Worm (Caenorhabditis elegans) whole organism, L1 larva: ENCODE data around the gene F47E1.4.
A peak's percentile ranks its signal among the peaks of the same experiment; 100 is the strongest.

Experiments
- C16A3.4 ChIP-seq: fragments of 150-350 bp; optimal IDR thresholded peaks from 2 replicates; lab custom pipeline; 2014; ENCODE audit warnings: missing biosample characterization, missing genetic modification characterization
- ama-1 ChIP-seq: fragments of 150-350 bp; optimal IDR thresholded peaks from 2 replicates; lab custom pipeline; 2014
- blmp-1 ChIP-seq: fragments of 150-350 bp; optimal IDR thresholded peaks from 2 replicates; lab custom pipeline; 2014; ENCODE audit warnings: missing biosample characterization, missing genetic modification characterization
- ceh-63 ChIP-seq: fragments of 200-800 bp; sonication (Bioruptor generic); optimal IDR thresholded peaks from 2 replicates; lab custom pipeline; 2018; ENCODE audit warnings: mild to moderate bottlenecking, missing genetic modification characterization, missing compliant biosample characterization
- efl-1 ChIP-seq, 4 experiments: fragments of 150-350 bp; optimal IDR thresholded peaks in 3 of 4; peaks in 1 of 4; 1 replicate in 1 of 4; 2 replicates in 3 of 4; lab custom pipeline; 2014; ENCODE audit warnings: missing biosample characterization in 2 of 4, missing genetic modification characterization in 2 of 4, missing genetic modification reagents in 2 of 4
- egl-13 ChIP-seq: sonication (generic microtip); optimal IDR thresholded peaks from 2 replicates; lab custom pipeline; 2016; ENCODE audit warnings: missing genotype, missing genetic modification reagents, missing genetic modification characterization, missing compliant biosample characterization
- elt-2 ChIP-seq: sonication (generic microtip); optimal IDR thresholded peaks from 2 replicates; lab custom pipeline; 2016; ENCODE audit warnings: missing genetic modification characterization, mild to moderate bottlenecking, inconsistent platforms, missing compliant biosample characterization, missing genetic modification reagents
- elt-3 ChIP-seq, 6 experiments: fragments of 150-350 bp in 1 of 6; sonication (generic microtip); optimal IDR thresholded peaks; 2 replicates each; lab custom pipeline; 2017 to 2018; ENCODE audit warnings: missing biosample characterization in 6 of 6, missing genetic modification characterization in 6 of 6, inconsistent platforms in 1 of 6
- fkh-10 ChIP-seq: sonication (generic microtip); optimal IDR thresholded peaks from 2 replicates; lab custom pipeline; 2017; ENCODE audit warnings: missing biosample characterization, missing genetic modification reagents, missing genetic modification characterization
- grh-1 ChIP-seq: fragments of 200-800 bp; sonication (Bioruptor generic); IDR thresholded peaks from 2 replicates; pipeline ENCODE4 v1.3.6; 2022; ENCODE audit warnings: missing genetic modification reagents, missing genetic modification characterization, missing compliant biosample characterization
- irx-1 ChIP-seq: sonication (generic microtip); optimal IDR thresholded peaks from 2 replicates; lab custom pipeline; 2016; ENCODE audit warnings: missing genetic modification characterization, missing compliant biosample characterization
- lin-13 ChIP-seq: fragments of 150-350 bp; optimal IDR thresholded peaks from 2 replicates; lab custom pipeline; 2014; ENCODE audit warnings: missing biosample characterization, missing genetic modification reagents, missing genetic modification characterization
- lin-14 ChIP-seq: fragments of 200-800 bp; sonication (Bioruptor generic); optimal IDR thresholded peaks from 2 replicates; lab custom pipeline; 2018; ENCODE audit warnings: mild to moderate bottlenecking, missing genetic modification characterization, moderate library complexity, missing compliant biosample characterization
- lir-3 ChIP-seq: sonication (generic microtip); optimal IDR thresholded peaks from 2 replicates; lab custom pipeline; 2016; ENCODE audit warnings: mild to moderate bottlenecking, missing genetic modification characterization, moderate library complexity, missing compliant biosample characterization; ENCODE audit not compliant: poor library complexity
- mdl-1 ChIP-seq, 2 experiments: fragments of 150-350 bp; optimal IDR thresholded peaks; 2 replicates each; lab custom pipeline; 2014 to 2017; ENCODE audit warnings: missing biosample characterization in 2 of 2, missing genetic modification characterization in 2 of 2, inconsistent platforms in 1 of 2
- nhr-12 ChIP-seq: sonication (generic microtip); optimal IDR thresholded peaks from 2 replicates; lab custom pipeline; 2017; ENCODE audit warnings: missing biosample characterization, missing genetic modification characterization
- nhr-77 ChIP-seq: fragments of 150-350 bp; optimal IDR thresholded peaks from 2 replicates; lab custom pipeline; 2014; ENCODE audit warnings: missing biosample characterization, missing genetic modification characterization
- nhr-85 ChIP-seq: sonication (generic microtip); peaks from one replicate; lab custom pipeline; 2016; ENCODE audit warnings: missing genetic modification characterization, inconsistent platforms, missing compliant biosample characterization
- pag-3 ChIP-seq: sonication (generic microtip); optimal IDR thresholded peaks from 2 replicates; lab custom pipeline; 2017; ENCODE audit warnings: missing genetic modification characterization, mild to moderate bottlenecking, missing compliant biosample characterization, antibody characterized with exemption, borderline replicate concordance; ENCODE audit not compliant: insufficient read depth
- pqm-1 ChIP-seq: sonication (generic microtip); optimal IDR thresholded peaks from 3 replicates; lab custom pipeline; 2017; ENCODE audit warnings: missing biosample characterization, missing genetic modification characterization
- snpc-4 ChIP-seq: fragments of 150-350 bp; optimal IDR thresholded peaks from 2 replicates; lab custom pipeline; 2014; ENCODE audit warnings: missing biosample characterization, missing genetic modification characterization
- snu-23 ChIP-seq: sonication (generic microtip); optimal IDR thresholded peaks from 2 replicates; lab custom pipeline; 2016; ENCODE audit warnings: missing genetic modification characterization, missing compliant biosample characterization
- swsn-7 ChIP-seq: sonication (generic microtip); optimal IDR thresholded peaks from 2 replicates; lab custom pipeline; 2016; ENCODE audit warnings: missing genetic modification characterization, missing compliant biosample characterization
- tbx-2 ChIP-seq: sonication (generic microtip); optimal IDR thresholded peaks from 2 replicates; lab custom pipeline; 2016; ENCODE audit warnings: missing genetic modification characterization, missing compliant biosample characterization
- unc-130 ChIP-seq: fragments of 150-350 bp; optimal IDR thresholded peaks from 2 replicates; lab custom pipeline; 2017; ENCODE audit warnings: missing biosample characterization, missing genetic modification characterization, inconsistent platforms
- unc-30 ChIP-seq: sonication (generic microtip); optimal IDR thresholded peaks from 2 replicates; lab custom pipeline; 2017; ENCODE audit warnings: missing biosample characterization, missing genetic modification characterization
- xbp-1 ChIP-seq: sonication (generic microtip); optimal IDR thresholded peaks from 2 replicates; lab custom pipeline; 2016; ENCODE audit warnings: missing genetic modification characterization, missing compliant biosample characterization
- zip-4 ChIP-seq: fragments of 200-800 bp; sonication (Bioruptor generic); optimal IDR thresholded peaks from 2 replicates; lab custom pipeline; 2018; ENCODE audit warnings: mild to moderate bottlenecking, missing genetic modification characterization, moderate library complexity, missing compliant biosample characterization
- ztf-11 ChIP-seq, 2 experiments: sonication (generic microtip); optimal IDR thresholded peaks; 2 replicates each; lab custom pipeline; 2016 to 2017; ENCODE audit warnings: missing genetic modification characterization in 2 of 2, missing biosample characterization in 1 of 2, missing compliant biosample characterization in 1 of 2

F47E1.4 gene

ce11 chrX:9036237-9036636 lies 26.4 kb upstream of the F47E1.4 start:
- peak; percentile 52 for TF ChIP-seq elt-2 (tag; lab: Kevin White, UChicago)
- no peak for TF ChIP-seq ceh-63 (GFP tag; lab: Kevin White, UChicago)
- TF ChIP-seq pqm-1 (tag; lab: Kevin White, UChicago), result no peak
- no peak for TF ChIP-seq blmp-1
- TF ChIP-seq nhr-77 (tag; lab: Kevin White, UChicago), result no peak
- no peak for TF ChIP-seq nhr-12 (tag; lab: Kevin White, UChicago)
- no peak for TF ChIP-seq mdl-1 (tag; optimal IDR thresholded peaks at IDR 0.05; lab: Kevin White, UChicago)
- no peak for TF ChIP-seq snpc-4 (tag; lab: Kevin White, UChicago)

DNA sequence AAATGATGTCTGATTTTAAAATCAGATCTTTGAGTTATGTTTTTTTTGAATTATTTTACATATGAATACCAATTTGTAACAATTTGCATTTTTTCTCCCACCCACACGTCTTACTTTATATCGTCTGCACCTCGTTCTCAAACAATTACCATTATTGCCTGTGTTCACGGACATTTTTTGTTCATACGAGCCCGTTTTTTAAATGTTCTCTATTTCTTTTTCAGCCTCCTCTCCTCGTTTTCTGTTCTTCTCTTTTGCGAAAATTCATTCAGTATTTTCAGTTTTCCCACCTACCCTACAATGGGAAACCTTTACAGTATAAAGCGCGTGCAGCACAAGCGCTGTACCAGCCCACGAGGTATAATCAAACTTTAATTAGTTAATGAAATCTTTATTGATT lies 16.7 kb upstream of the F47E1.4 start, which contains the start of gene prdm-14:
Gene prdm-14 (plus strand): TSS at position 301 of the 400 bp plus-strand sequence.
- no peak for TF ChIP-seq egl-13 (tag; lab: Kevin White, UChicago)
- TF ChIP-seq tbx-2, result no peak
- TF ChIP-seq efl-1 (optimal IDR thresholded peaks at IDR 0.05; lab: Kevin White, UChicago), result no peak
- TF ChIP-seq efl-1 (GFP tag; optimal IDR thresholded peaks at IDR 0.05 in 1 of 2; lab: Kevin White, UChicago), result peak in 1 of 2 experiments; percentile 9

- TF ChIP-seq zip-4 (GFP tag; lab: Kevin White, UChicago) (no peak), ama-1 (lab: Kevin White, UChicago) (no peak), grh-1 (GFP tag; lab: Robert Waterston, UW) (no peak), swsn-7 (no peak), unc-130 (tag; lab: Kevin White, UChicago) (no peak), fkh-10 (GFP tag; lab: Kevin White, UChicago) (no peak), ztf-11 (tag; optimal IDR thresholded peaks at IDR 0.05; lab: Kevin White, UChicago) (no peak)
Observed at ce11 chrX:9048657-9049056, 14.0 kb upstream of the F47E1.4 start, which contains the start of gene F47E1.20. TSS of gene F47E1.20 (plus strand) at chrX:9048957.

DNA sequence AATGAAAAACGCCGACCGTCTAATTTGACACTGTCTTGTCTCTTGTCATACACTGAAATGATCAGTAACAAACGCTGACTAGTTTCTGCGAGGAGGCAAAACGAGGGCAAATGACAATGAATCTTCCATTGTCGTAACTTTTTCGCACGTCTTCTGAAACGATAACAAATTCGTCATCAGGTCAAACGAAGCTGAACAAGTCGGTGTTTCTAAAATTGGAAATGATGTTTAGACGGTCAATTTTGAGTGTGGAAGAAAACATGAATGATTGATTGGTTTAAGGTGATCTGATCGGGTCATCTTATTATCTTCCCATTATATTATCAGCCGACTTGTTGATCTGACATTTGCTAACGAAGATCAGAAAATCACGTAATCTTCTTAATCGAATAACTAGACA lies 9.2 kb upstream of the F47E1.4 start:
- peak; percentile 3 for TF ChIP-seq lin-14
- peak; percentile 49 for TF ChIP-seq nhr-85 (tag; lab: Kevin White, UChicago)
- no peak for TF ChIP-seq xbp-1 (tag; lab: Kevin White, UChicago)
- TF ChIP-seq elt-3 (tag; optimal IDR thresholded peaks at IDR 0.05; lab: Kevin White, UChicago), result peak in 1 of 6 experiments; percentile 53

ce11 chrX:9057352-9057751 lies 5.3 kb upstream of the F47E1.4 start, which contains the start of gene F47E1.2:
TSS of gene F47E1.2 (plus strand) at chrX:9057652.
- TF ChIP-seq ceh-63 (GFP tag; lab: Kevin White, UChicago), result no peak
- TF ChIP-seq efl-1 (optimal IDR thresholded peaks at IDR 0.05; lab: Kevin White, UChicago), result no peak
- peak in 1 of 2 experiments; percentile 61 for TF ChIP-seq efl-1 (GFP tag; optimal IDR thresholded peaks at IDR 0.05 in 1 of 2; lab: Kevin White, UChicago)

ce11 chrX:9063439-9063838 lies 816 bp downstream of the F47E1.4 start:
- TF ChIP-seq irx-1 (tag; lab: Kevin White, UChicago) (no peak), snu-23 (GFP tag; lab: Kevin White, UChicago) (no peak)
- TF ChIP-seq, all 84 proteins: peak for 0

DNA sequence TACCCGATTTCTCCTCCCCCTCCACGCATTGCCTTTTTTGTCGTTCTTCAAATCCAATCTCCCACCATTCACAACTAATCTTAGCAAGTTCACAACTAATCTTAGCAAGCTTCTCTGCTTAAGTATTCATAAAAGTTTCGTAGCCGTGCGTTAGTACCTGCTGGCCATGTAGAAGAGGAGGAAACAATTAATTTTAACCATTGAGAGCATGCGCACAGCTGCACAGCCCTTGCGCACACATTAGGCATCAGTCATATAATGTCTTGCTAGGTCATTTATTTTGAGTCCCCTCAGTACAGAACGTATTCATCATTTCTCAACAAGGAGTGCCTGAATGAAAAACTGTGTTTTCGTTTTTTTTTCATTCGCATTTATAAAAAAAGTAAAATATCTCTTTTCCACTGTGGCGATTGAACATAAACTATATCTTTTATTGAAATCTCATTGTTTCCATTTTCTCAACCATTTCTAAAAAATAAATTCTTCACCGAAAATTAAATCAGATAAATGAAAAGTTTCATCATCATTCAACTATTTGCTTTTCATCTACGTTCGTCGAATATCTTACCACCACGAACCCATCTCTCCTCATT lies 4.7 kb downstream of the F47E1.4 start:
- TF ChIP-seq unc-30 (tag; lab: Kevin White, UChicago), result no peak
- TF ChIP-seq blmp-1, result no peak
- no peak for TF ChIP-seq lir-3
- TF ChIP-seq pag-3, result no peak
- TF ChIP-seq C16A3.4 (tag; lab: Kevin White, UChicago), result no peak
- TF ChIP-seq nhr-85 (tag; lab: Kevin White, UChicago), result peak; percentile 28
- no peak for TF ChIP-seq lin-13 (GFP tag; lab: Kevin White, UChicago)
- no peak for TF ChIP-seq efl-1 (optimal IDR thresholded peaks at IDR 0.05; lab: Kevin White, UChicago)
- TF ChIP-seq efl-1 (GFP tag; optimal IDR thresholded peaks at IDR 0.05 in 1 of 2; lab: Kevin White, UChicago), result peak in 1 of 2 experiments; percentile 90
